Fruit fly (Drosophila melanogaster) whole organism, larva: ENCODE results near the gene Pitslre.

Source experiments
- noc ChIP-seq: fragments of 200-800 bp; sonication (Bioruptor generic); optimal IDR thresholded peaks from 3 replicates; lab custom pipeline; 2019; ENCODE audit warnings: missing biosample characterization, mild to moderate bottlenecking, missing genetic modification characterization, moderate library complexity

Pitslre gene

DNA sequence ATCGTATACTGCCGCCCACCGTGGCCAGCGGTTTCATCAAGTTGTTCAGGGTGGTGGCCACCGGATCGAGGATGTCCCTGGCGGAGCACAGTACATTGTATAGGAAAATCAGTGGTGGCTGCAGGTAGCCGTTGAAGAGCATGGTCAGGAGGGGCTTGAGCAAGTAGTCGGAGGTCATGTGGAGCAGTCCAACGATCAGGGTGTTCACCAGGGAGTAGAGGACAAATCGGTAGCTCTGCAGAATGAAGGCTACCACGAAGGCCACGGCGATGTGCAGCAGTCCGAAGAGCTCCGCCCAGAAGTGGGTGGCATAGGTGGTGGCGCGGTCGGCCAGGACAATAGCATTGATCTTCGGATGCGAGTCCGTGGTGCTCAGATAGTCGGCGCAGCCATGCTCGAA is 26.1 kb downstream of the Pitslre start:
- no peak for TF ChIP-seq noc (tag; lab: Kevin White, UChicago)

DNA sequence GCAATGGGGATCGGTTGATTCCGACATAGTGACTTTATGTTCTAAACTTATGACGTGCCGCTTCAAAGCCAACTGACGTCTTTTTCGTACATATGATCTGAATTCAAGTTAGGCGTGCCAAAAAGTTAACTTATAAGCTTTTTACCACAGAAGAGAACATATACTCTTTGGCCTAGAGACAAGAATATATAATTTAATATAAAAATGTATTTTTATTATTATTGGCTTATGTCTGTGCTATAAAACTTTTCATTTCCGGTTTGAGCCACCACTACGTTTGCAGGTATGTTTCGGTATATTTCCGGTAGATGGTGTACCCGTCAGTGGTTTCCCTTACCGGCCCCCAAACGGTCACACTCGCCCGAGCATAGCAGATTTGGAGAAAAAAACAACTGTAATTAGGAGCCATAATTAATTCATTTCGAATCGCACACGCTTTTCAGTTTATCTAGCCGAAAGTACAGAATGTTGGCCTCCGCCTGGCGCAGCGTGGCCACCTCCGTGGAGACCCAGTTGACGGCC is 27.1 kb downstream of the Pitslre start, which contains the start of the genes CG3698 and tzn:
Gene CG3698, minus strand, starts transcription at position 51 of the 522 bp plus-strand sequence.
Gene tzn, plus strand, starts transcription at position 321 of the 522 bp plus-strand sequence.
- TF ChIP-seq noc (tag; lab: Kevin White, UChicago): no peak

DNA sequence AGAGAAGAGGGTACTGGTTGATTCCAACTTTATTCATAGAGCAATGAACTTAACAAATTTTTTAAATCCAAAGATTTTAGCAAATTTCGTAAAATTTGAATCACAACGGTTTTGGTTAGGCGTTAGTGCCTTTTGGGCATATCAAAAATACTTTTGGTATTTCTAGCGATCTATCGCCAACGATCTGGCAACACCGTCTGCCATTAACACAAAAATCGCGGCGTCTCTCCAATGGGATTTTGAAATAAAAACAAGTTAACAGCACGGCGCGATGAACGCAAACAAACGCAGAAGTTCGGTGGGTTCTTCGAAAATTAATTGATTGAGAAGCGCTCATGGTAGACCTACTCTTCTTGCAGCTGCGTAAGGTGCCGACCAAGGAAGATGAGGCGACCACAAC is 28.9 kb downstream of the Pitslre start, which contains the start of gene Spc105R:
Gene Spc105R, plus strand, starts transcription at position 203 of the 400 bp plus-strand sequence.
- TF ChIP-seq noc (tag; lab: Kevin White, UChicago): no peak

DNA sequence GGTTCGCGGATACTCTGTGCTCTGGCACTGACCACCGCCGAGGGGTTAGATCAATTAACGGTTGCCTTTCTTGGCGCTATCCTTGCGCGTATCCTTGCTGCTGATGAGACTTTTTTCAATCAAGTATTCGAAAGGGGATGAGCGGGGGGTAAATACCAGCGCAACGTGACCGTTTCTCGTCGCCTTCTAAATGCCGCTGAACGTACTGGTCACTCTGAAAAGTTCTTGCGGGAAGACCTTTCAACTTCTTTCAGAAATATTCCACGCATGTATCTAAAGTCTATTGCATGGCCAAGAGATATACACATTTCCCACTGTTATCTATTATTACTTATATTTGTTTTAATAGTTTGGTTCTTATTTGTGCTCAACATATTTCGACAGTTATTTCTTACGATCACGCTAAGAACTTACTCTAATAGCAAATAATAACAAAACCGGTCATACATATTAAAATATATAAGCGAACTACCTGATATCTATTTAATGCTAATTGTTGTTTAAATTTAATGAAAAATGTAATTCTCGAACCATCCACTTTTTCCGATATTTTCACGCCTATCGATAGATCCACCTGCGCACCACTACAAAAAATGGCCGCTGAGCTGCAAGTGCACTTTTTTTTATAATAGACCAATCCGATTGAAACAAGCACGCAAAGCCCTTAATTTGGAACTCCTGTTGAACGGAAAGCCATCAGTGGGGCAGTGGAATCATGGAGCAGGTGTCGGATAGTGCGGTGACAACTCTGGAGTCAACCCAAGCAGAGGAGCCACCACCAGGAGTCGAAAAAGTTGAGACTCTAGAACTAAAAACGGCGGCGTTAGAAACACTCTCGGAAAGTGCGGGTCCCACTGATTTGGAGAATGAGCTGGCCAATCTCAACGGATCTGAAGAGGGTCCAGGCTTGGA is 38.0 kb downstream of the Pitslre start, which contains the start of the genes CG3634 and HIPP1:
Gene CG3634, minus strand, starts transcription at position 185 of the 912 bp plus-strand sequence.
Gene HIPP1, plus strand, starts transcription at position 582 of the 912 bp plus-strand sequence.
- no peak for TF ChIP-seq noc (tag; lab: Kevin White, UChicago)

DNA sequence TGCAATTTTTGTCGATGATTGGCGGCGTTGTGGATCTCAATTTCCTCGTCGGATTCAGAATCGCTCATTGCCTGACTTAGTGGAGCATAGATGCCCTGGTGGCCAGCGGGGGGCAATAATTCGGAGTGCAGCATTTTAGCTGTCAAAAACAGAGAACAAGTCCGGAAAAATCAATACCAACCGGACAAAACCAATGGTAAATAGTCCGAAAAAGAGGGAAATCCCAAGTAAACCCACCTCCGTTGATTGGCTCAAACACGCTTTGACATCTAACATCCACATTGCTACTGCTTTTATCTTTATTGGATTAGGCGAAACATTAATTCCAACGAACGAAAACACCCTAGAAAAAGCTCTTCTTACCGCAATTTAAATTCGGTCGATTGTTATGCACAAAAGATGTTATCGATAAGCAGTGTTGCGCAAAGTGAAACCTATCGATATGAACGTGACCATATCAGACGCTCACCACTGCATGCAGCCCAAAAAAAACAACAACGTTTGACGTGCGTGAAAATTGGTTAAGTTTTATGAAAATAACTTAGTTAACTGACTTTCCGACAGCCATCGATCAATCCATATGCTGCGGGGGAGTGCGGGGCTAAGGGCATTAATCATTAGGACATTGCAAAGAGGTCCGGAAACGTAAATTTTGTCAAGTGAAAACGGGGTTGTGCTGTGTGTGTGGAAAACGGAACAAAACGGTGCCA is 44.5 kb downstream of the Pitslre start, which contains the start of the genes CG3618 and Pka-R1:
Gene CG3618, minus strand, starts transcription at position 410 of the 710 bp plus-strand sequence.
Gene Pka-R1, plus strand, starts transcription at position 453 of the 710 bp plus-strand sequence.
- TF ChIP-seq noc (tag; lab: Kevin White, UChicago): no peak

DNA sequence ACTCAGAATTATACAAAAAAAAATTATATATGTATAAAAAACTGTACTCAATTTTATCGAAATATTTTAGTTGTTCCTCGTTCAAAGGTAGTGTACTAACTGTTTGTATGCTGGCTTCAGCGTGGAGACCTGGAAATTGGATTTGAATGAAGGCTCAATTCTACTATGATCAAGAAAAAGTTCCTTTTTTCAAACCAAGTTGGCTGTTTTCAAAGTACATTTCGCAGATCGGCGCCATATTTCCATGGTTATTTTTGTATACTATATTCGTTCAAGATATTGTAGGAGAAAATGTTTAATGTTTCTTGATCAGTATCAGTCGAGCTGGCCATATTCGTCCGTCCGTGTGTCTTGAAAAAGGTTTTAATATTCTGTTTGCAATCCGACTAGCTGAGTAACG is 46.6 kb downstream of the Pitslre start, which contains the start of gene Mst77F:
Gene Mst77F, minus strand, starts transcription at position 101 of the 400 bp plus-strand sequence.
- TF ChIP-seq noc (tag; lab: Kevin White, UChicago): no peak

DNA sequence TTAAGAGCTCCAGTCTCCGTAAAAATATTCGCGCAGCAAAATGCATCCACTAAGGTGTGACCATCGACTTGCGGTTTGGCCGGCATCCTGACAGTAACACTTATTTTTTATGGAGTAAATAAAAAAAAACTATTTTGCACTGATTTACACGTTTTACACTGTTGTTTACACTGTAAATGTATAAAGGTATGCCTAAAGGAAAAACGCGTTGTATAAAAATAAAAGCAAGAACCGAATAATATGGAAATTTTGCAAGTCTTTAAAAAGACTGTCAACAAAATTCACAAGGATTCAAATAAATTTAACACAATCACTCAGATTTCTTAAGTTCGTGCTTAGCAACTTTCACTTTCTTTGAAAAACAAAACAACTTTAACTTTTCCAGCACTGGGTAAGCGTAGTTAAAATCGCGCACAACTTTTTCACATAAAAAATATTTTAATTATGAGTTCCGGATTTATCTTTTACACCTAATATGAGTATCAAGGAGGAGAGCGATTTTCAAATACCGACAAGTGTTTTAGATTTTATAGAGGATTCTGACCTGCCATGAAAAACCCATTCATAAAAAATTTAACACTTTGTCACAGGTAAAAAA is 52.0 kb downstream of the Pitslre start:
- TF ChIP-seq noc (tag; lab: Kevin White, UChicago): no peak
